Worm (Caenorhabditis elegans): Measurements from ENCODE around the gene str-86.

DNA sequence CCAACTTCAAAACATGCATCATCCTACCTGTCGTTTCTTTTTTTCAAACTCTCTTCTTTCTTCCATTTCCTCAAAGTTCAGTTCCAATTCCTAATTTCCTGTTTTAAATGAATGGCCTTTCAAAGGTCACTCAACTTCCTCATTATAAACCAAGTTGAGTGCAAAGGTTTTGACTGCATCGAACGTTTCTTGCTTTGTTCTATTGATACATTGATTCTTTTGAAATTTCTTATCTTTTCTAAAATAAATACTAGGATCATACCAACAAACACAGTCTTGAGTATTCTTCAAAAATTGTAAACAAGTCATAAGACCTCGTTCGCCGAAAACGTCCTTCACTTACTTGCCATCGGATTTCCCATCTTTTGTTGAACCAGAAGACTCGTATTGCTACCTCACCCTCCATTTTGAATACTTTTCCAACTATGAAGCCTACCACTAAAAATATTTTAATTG lies 6.7 kb upstream of the str-86 start, which contains the start of gene F59E11.7:
- TF ChIP-seq ama-1 (optimal IDR thresholded peaks at IDR 0.05) (no peak), hmbx-1 (tag; optimal IDR thresholded peaks at IDR 0.05) (no peak), tra-4 (tag; optimal IDR thresholded peaks at IDR 0.05) (no peak), ceh-36 (tag; optimal IDR thresholded peaks at IDR 0.05) (no peak)

Data from whole organism, early embryonic.